Worm (Caenorhabditis elegans): Measurements from ENCODE around the gene Y56A3A.16.

Y56A3A.16 gene

DNA sequence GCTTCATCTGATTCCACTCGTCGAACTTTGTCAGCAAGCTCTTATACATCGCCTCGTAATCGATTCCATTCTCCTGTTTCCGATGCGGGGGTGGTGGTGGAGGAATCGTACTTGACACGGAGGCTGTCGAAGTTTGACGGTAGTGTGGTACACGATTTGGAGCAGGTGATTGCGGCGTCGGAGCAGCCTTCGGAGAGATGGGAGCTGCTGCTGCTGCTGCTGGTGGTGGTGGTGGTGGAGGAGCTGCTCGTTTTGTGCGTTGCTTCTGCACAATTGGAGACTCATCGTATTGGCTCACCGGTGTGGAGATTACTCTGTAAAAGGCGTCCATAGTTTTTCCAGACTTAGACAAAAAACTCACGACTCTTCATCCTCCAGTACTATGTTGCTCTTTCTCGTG, 39.9 kb downstream of the Y56A3A.16 start:
- no peak for TF ChIP-seq eor-1 (tag; optimal IDR thresholded peaks at IDR 0.05)
- no peak for TF ChIP-seq aly-2 (tag; optimal IDR thresholded peaks at IDR 0.05)
- no peak for TF ChIP-seq unc-39 (tag; optimal IDR thresholded peaks at IDR 0.05)
- TF ChIP-seq elt-2 (tag; optimal IDR thresholded peaks at IDR 0.05), result no peak
- TF ChIP-seq hmg-11 (tag; optimal IDR thresholded peaks at IDR 0.05), result no peak
- no peak for TF ChIP-seq unc-62 (GFP tag; optimal IDR thresholded peaks at IDR 0.05)
- TF ChIP-seq skn-1 (tag; optimal IDR thresholded peaks at IDR 0.05), result no peak
- no peak for TF ChIP-seq nhr-11 (tag; optimal IDR thresholded peaks at IDR 0.05)
- TF ChIP-seq ztf-11 (tag; optimal IDR thresholded peaks at IDR 0.05), result no peak
- no peak for TF ChIP-seq snpc-4 (tag; optimal IDR thresholded peaks at IDR 0.05)
- TF ChIP-seq fkh-10 (GFP tag; optimal IDR thresholded peaks at IDR 0.05), result no peak
- no peak for TF ChIP-seq pha-4 (tag; optimal IDR thresholded peaks at IDR 0.05)
- no peak for TF ChIP-seq nhr-67 (tag; optimal IDR thresholded peaks at IDR 0.05)
- TF ChIP-seq jun-1 (tag; optimal IDR thresholded peaks at IDR 0.05), result no peak
- TF ChIP-seq nhr-28 (tag; optimal IDR thresholded peaks at IDR 0.05), result no peak
- TF ChIP-seq ZK546.5 (tag; optimal IDR thresholded peaks at IDR 0.05), result no peak
- no peak for TF ChIP-seq nhr-12 (tag; optimal IDR thresholded peaks at IDR 0.05)
- TF ChIP-seq R02D3.7 (tag; optimal IDR thresholded peaks at IDR 0.05), result no peak
- TF ChIP-seq pqm-1 (tag; optimal IDR thresholded peaks at IDR 0.05), result no peak

- TF ChIP-seq lin-15B (tag; optimal IDR thresholded peaks at IDR 0.05), result no peak
- no peak for TF ChIP-seq ZK546.5 (tag; optimal IDR thresholded peaks at IDR 0.05)
- no peak for TF ChIP-seq ztf-4 (tag; optimal IDR thresholded peaks at IDR 0.05)
- TF ChIP-seq ceh-82 (tag; optimal IDR thresholded peaks at IDR 0.05), result no peak
- no peak for TF ChIP-seq nhr-11 (tag; optimal IDR thresholded peaks at IDR 0.05)
- TF ChIP-seq ama-1 (optimal IDR thresholded peaks at IDR 0.05), result no peak
- no peak for TF ChIP-seq fkh-2 (tag; optimal IDR thresholded peaks at IDR 0.05)
- TF ChIP-seq nhr-28 (tag; optimal IDR thresholded peaks at IDR 0.05), result no peak
- TF ChIP-seq eor-1 (tag; optimal IDR thresholded peaks at IDR 0.05), result no peak
- no peak for TF ChIP-seq nhr-67 (tag; optimal IDR thresholded peaks at IDR 0.05)
- no peak for TF ChIP-seq nhr-76 (tag; optimal IDR thresholded peaks at IDR 0.05)
- no peak for TF ChIP-seq nhr-237 (tag; optimal IDR thresholded peaks at IDR 0.05)
- TF ChIP-seq snpc-4 (tag; optimal IDR thresholded peaks at IDR 0.05), result no peak
- TF ChIP-seq zag-1 (tag; optimal IDR thresholded peaks at IDR 0.05), result no peak
- TF ChIP-seq nhr-77 (tag; optimal IDR thresholded peaks at IDR 0.05), result no peak
- TF ChIP-seq R02D3.7 (tag; optimal IDR thresholded peaks at IDR 0.05), result no peak
- no peak for TF ChIP-seq mdl-1 (tag; optimal IDR thresholded peaks at IDR 0.05)
- TF ChIP-seq egl-27 (tag; optimal IDR thresholded peaks at IDR 0.05), result no peak
Observed at ce11 chrIII:11871617-11872016, 42.5 kb downstream of the Y56A3A.16 start.

ce11 chrIII:11870009-11870408, 44.1 kb downstream of the Y56A3A.16 start:
- TF ChIP-seq fkh-10 (GFP tag; optimal IDR thresholded peaks at IDR 0.05) (peak; percentile 68), hmg-11 (tag; optimal IDR thresholded peaks at IDR 0.05) (peak; percentile 82), nhr-28 (tag; optimal IDR thresholded peaks at IDR 0.05) (no peak), nhr-11 (tag; optimal IDR thresholded peaks at IDR 0.05) (no peak), pha-4 (tag; optimal IDR thresholded peaks at IDR 0.05) (peak; percentile 96), ztf-11 (tag; optimal IDR thresholded peaks at IDR 0.05) (no peak), sea-2 (GFP tag; optimal IDR thresholded peaks at IDR 0.05) (no peak), tbx-2 (tag; optimal IDR thresholded peaks at IDR 0.05) (peak; percentile 25), lin-15B (tag; optimal IDR thresholded peaks at IDR 0.05) (peak; percentile 97), snpc-4 (tag; optimal IDR thresholded peaks at IDR 0.05) (peak; percentile 97), egl-27 (tag; optimal IDR thresholded peaks at IDR 0.05) (peak; percentile 7), nhr-43 (tag; optimal IDR thresholded peaks at IDR 0.05; ENCODE audit: poor library complexity, severe bottlenecking) (peak; percentile 86), nhr-67 (tag; optimal IDR thresholded peaks at IDR 0.05) (no peak), ama-1 (optimal IDR thresholded peaks at IDR 0.05) (peak; percentile 43), nhr-25 (tag; optimal IDR thresholded peaks at IDR 0.05) (peak; percentile 74), lsy-12 (tag; optimal IDR thresholded peaks at IDR 0.05) (peak; percentile 64), fos-1 (tag; optimal IDR thresholded peaks at IDR 0.05) (no peak), zag-1 (tag; optimal IDR thresholded peaks at IDR 0.05) (no peak), pqm-1 (tag; optimal IDR thresholded peaks at IDR 0.05) (peak; percentile 61), ceh-82 (tag; optimal IDR thresholded peaks at IDR 0.05) (no peak), skn-1 (tag; optimal IDR thresholded peaks at IDR 0.05) (peak; percentile 53), fkh-2 (tag; optimal IDR thresholded peaks at IDR 0.05) (peak; percentile 23), egl-5 (tag; optimal IDR thresholded peaks at IDR 0.05) (peak; percentile 86), ceh-28 (tag; optimal IDR thresholded peaks at IDR 0.05) (peak; percentile 50), jun-1 (tag; optimal IDR thresholded peaks at IDR 0.05) (peak; percentile 68), lin-39 (tag; optimal IDR thresholded peaks at IDR 0.05) (peak; percentile 95), nhr-23 (tag; optimal IDR thresholded peaks at IDR 0.05) (peak; percentile 79), R02D3.7 (tag; optimal IDR thresholded peaks at IDR 0.05) (peak; percentile 47), elt-3 (tag; optimal IDR thresholded peaks at IDR 0.05) (no peak), elt-2 (tag; optimal IDR thresholded peaks at IDR 0.05) (peak; percentile 65), nhr-76 (tag; optimal IDR thresholded peaks at IDR 0.05) (no peak), nfya-1 (tag; optimal IDR thresholded peaks at IDR 0.05; ENCODE audit: insufficient read depth) (peak; percentile 97), ceh-16 (tag; optimal IDR thresholded peaks at IDR 0.05) (peak; percentile 24), mdl-1 (tag; optimal IDR thresholded peaks at IDR 0.05) (no peak), unc-62 (GFP tag; optimal IDR thresholded peaks at IDR 0.05) (no peak)
